Fruit fly (Drosophila melanogaster) whole organism: ENCODE data around the gene CG10311.

Experiments
- CG8478 ChIP-seq: fragments of >200 bp; optimal IDR thresholded peaks from 2 replicates; lab custom pipeline; 2018; ENCODE audit warnings: inconsistent platforms
- EcR ChIP-seq, 2 experiments: fragments of >200 bp; optimal IDR thresholded peaks; 2 replicates each; lab custom pipeline; 2017; ENCODE audit warnings: missing biosample characterization in 2 of 2, missing genetic modification characterization in 2 of 2, missing genetic modification reagents in 2 of 2
- pan ChIP-seq: fragments of >200 bp; optimal IDR thresholded peaks from 2 replicates; lab custom pipeline; 2017
- psq ChIP-seq: fragments of >200 bp; optimal IDR thresholded peaks from 2 replicates; lab custom pipeline; 2017
- usp ChIP-seq: fragments of >200 bp; optimal IDR thresholded peaks from 2 replicates; lab custom pipeline; 2017; ENCODE audit warnings: missing biosample characterization, missing genetic modification characterization, mixed read lengths

DNA sequence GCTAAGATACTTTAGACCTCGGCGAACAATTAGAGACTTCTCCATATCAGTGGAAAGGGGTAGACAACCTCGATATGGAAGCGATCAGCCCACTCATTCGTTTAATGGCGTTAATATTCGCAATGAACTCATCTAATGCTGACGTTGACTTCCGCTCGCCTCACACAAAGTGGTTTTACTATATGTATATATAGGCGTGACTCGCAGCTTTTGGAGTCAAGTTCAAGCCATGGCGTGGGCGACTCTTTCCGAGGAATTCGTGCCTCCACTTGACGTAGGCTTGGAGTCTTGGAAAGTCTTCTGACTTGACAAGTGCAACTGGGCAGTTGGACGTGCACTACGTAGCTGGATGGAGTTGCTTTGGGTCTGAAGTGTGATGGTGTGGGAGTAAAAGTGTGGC is 3.1 kb downstream of the CG10311 start:
- TF ChIP-seq pan (no peak), psq (lab: Kevin White, UChicago) (no peak), EcR (GFP tag; optimal IDR thresholded peaks at IDR 0.05; lab: Kevin White, UChicago) (no peak), usp (GFP tag; lab: Kevin White, UChicago) (no peak), CG8478 (lab: Kevin White, UChicago) (no peak)
